Fruit fly (Drosophila melanogaster): ENCODE measurements around the gene by.

by gene

DNA sequence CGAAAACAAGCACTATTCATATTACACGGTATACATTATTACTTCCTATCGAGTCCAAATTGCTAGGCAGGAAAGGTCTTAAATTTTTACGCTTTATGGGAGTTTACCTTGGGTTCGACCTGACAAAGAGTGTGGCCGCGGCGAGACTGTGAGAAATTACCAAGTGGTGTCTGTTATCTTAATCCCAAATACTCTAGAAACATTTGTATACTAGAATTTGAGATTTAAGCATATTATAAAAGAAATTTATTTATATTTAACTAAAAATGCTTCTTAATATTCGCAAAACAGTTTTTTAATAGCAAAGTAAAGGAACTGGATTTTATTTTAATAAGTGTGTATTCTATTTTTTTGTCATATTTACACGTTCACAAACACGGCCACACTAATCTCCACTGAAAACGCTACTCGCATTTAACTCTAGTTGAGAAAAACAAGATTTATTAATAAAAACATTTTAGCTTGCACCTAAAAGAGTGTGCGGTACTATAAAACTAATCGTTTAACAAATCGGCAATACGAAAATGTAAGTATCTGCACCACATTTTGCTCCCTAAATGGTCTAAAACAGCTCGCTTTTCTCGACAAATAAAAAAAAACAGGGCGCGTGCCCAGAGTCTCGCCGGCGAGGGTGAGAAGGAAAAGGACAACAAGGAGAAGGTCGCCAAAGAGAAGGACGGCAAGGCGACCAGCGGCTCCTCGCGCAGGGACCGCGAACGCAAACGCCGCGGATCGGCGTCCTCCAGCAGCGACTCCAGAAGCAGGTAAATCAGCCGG lies 19.0 kb upstream of the by start, which contains the start of the genes mura and RnpS1 (continued):
- TF ChIP-seq ewg (GFP tag; optimal IDR thresholded peaks at IDR 0.05) (peak; percentile 56), sqz (GFP tag; optimal IDR thresholded peaks at IDR 0.05) (peak; percentile 59), CG12391 (tag; optimal IDR thresholded peaks at IDR 0.05) (peak; percentile 27), CG9797 (GFP tag; optimal IDR thresholded peaks at IDR 0.05) (peak; percentile 89), CG15696 (tag; optimal IDR thresholded peaks at IDR 0.05) (peak; percentile 1), Tbp (GFP tag; optimal IDR thresholded peaks at IDR 0.05) (no peak), C15 (GFP tag; IDR thresholded peaks at IDR 0.05) (no peak), D19A (tag; optimal IDR thresholded peaks at IDR 0.05) (peak; percentile 22), ftz-f1 (GFP tag; optimal IDR thresholded peaks at IDR 0.05) (peak; percentile 90), CG10565 (GFP tag; optimal IDR thresholded peaks at IDR 0.05) (no peak), CG1603 (tag; optimal IDR thresholded peaks at IDR 0.05) (no peak), Fer1 (GFP tag; optimal IDR thresholded peaks at IDR 0.05) (peak; percentile 31), nmo (GFP tag; optimal IDR thresholded peaks at IDR 0.05) (peak; percentile 38), her (GFP tag; optimal IDR thresholded peaks at IDR 0.05) (peak; percentile 24), tap (tag; optimal IDR thresholded peaks at IDR 0.05) (no peak), CG30020 (tag; optimal IDR thresholded peaks at IDR 0.05) (peak; percentile 36), phol (tag; optimal IDR thresholded peaks at IDR 0.05) (peak; percentile 12), CG14441 (GFP tag; IDR thresholded peaks at IDR 0.05) (no peak), CG12659 (GFP tag; optimal IDR thresholded peaks at IDR 0.05) (peak; percentile 43), CG4360 (GFP tag; IDR thresholded peaks at IDR 0.05) (no peak), CG6765 (GFP tag; optimal IDR thresholded peaks at IDR 0.05) (no peak), Ets97D (GFP tag; optimal IDR thresholded peaks at IDR 0.05) (no peak), tup (GFP tag; optimal IDR thresholded peaks at IDR 0.05) (no peak), CG2116 (GFP tag; optimal IDR thresholded peaks at IDR 0.05) (peak; percentile 25), trem (tag; optimal IDR thresholded peaks at IDR 0.05) (peak; percentile 69), D19B (GFP tag; optimal IDR thresholded peaks at IDR 0.05) (no peak), stwl (tag; optimal IDR thresholded peaks at IDR 0.05) (peak; percentile 8), CG6175 (GFP tag; IDR thresholded peaks at IDR 0.05) (no peak), MESR4 (GFP tag; optimal IDR thresholded peaks at IDR 0.05) (peak; percentile 72), CG15601 (tag; optimal IDR thresholded peaks at IDR 0.05) (peak; percentile 43), CG10267 (tag; optimal IDR thresholded peaks at IDR 0.05) (peak; percentile 59), CG34376 (GFP tag; optimal IDR thresholded peaks at IDR 0.05) (peak; percentile 42), CG10543 (GFP tag; optimal IDR thresholded peaks at IDR 0.05) (peak; percentile 55)

DNA sequence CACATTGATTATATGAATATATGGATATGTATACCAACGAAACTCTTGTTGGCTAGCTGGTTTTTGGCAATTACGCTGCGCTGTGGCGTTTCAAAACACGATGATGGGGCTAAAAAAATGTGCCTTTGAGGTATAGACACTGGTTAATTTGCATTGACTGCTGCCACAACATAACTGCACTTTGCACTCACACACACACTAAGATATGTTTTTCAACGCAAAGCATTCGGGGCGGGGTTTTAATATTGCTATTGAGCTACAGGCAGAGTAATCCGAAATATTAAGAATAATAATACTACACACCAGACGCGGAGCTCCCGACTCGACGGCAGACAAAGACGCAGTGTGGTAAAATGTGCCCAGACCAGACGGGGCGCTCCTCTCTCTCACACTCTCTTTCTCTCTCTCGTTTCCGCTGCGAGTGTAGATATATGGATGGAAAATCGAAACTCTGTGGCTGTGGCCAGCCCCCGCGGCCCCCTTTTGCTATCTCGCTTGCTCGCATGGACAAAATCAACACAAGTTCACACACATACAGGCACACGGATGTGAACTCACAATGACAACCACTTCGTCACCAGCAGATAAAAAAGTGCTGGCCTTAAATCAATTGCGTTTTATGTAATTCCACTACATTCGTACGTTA lies 18.3 kb upstream of the by start:
- TF ChIP-seq CG7271 (tag; optimal IDR thresholded peaks at IDR 0.05): no peak
- TF ChIP-seq toy (GFP tag; IDR thresholded peaks at IDR 0.05): no peak
- no peak for TF ChIP-seq bcd (GFP tag; optimal IDR thresholded peaks at IDR 0.05)
- no peak for TF ChIP-seq Drgx (GFP tag; IDR thresholded peaks at IDR 0.05)
- no peak for TF ChIP-seq CG11093 (GFP tag; IDR thresholded peaks at IDR 0.05)
- TF ChIP-seq amos (GFP tag; IDR thresholded peaks at IDR 0.05; ENCODE audit: partially characterized antibody): no peak
- TF ChIP-seq sens (GFP tag): peak; percentile 85
- peak; percentile 5 for TF ChIP-seq bab2 (GFP tag; optimal IDR thresholded peaks at IDR 0.05)
- peak; percentile 56 for TF ChIP-seq CG4328 (GFP tag; optimal IDR thresholded peaks at IDR 0.05)
- no peak for TF ChIP-seq E2f2 (GFP tag; IDR thresholded peaks at IDR 0.05)
- TF ChIP-seq CG2120 (GFP tag; optimal IDR thresholded peaks at IDR 0.05): peak; percentile 21
- peak; percentile 97 for TF ChIP-seq ftz-f1 (GFP tag; optimal IDR thresholded peaks at IDR 0.05)
- peak; percentile 82 for TF ChIP-seq Fer1 (GFP tag; optimal IDR thresholded peaks at IDR 0.05)
- TF ChIP-seq Pdp1 (GFP tag; optimal IDR thresholded peaks at IDR 0.05): peak; percentile 11 to 74
- TF ChIP-seq CG30020 (tag; optimal IDR thresholded peaks at IDR 0.05): no peak
- TF ChIP-seq nau (GFP tag; optimal IDR thresholded peaks at IDR 0.05): peak; percentile 71
- no peak for TF ChIP-seq CG18262 (tag; optimal IDR thresholded peaks at IDR 0.05)
- TF ChIP-seq CG4617 (GFP tag; optimal IDR thresholded peaks at IDR 0.05; ENCODE audit: borderline replicate concordance): peak; percentile 3
- TF ChIP-seq odd (GFP tag; optimal IDR thresholded peaks at IDR 0.05): peak; percentile 68
